Fruit fly (Drosophila melanogaster) whole organism, wandering third instar larva: ENCODE data around the gene r.
A peak's percentile ranks its signal among the peaks of the same experiment; 100 is the strongest.

Experiments used
- CG9705 ChIP-seq: fragments of 200-800 bp; sonication (Bioruptor generic); optimal IDR thresholded peaks from 2 replicates; lab custom pipeline; 2018; ENCODE audit warnings: missing biosample characterization, mild to moderate bottlenecking, missing genetic modification characterization
- Dif ChIP-seq: fragments of 200-275, 200-300 bp; sonication (Bioruptor generic); optimal IDR thresholded peaks from 2 replicates; lab custom pipeline; 2018; ENCODE audit warnings: missing biosample characterization, missing genetic modification characterization; ENCODE audit not compliant: partially characterized antibody
- GATAd ChIP-seq: sonication (Bioruptor generic); optimal IDR thresholded peaks from 2 replicates; lab custom pipeline; 2016; ENCODE audit warnings: missing biosample characterization, missing genetic modification characterization
- Hnf4 ChIP-seq: fragments of 200-800 bp; sonication (Bioruptor generic); optimal IDR thresholded peaks from 2 replicates; lab custom pipeline; 2016; ENCODE audit warnings: missing biosample characterization, mild to moderate bottlenecking, missing genetic modification characterization
- N ChIP-seq: fragments of >200 bp; optimal IDR thresholded peaks from 2 replicates; lab custom pipeline; 2018; ENCODE audit warnings: missing biosample characterization, missing external identifiers, missing genetic modification characterization
- dl ChIP-seq, 2 experiments: fragments of 175-275, 200-275 bp in 1 of 2; fragments of 200-275 bp in 1 of 2; sonication (Bioruptor generic); optimal IDR thresholded peaks; lab custom pipeline; 2018; ENCODE audit warnings: mild to moderate bottlenecking in 2 of 2, missing biosample characterization in 2 of 2, missing genetic modification characterization in 2 of 2, moderate library complexity in 2 of 2; ENCODE audit not compliant: partially characterized antibody in 2 of 2, insufficient read depth in 1 of 2
- fru ChIP-seq: fragments of 200-800 bp; sonication (Bioruptor generic); optimal IDR thresholded peaks from 3 replicates; lab custom pipeline; 2016; ENCODE audit warnings: missing biosample characterization, mild to moderate bottlenecking, missing genetic modification characterization
- h ChIP-seq: fragments of 200-800 bp; sonication (Bioruptor generic); optimal IDR thresholded peaks from 3 replicates; lab custom pipeline; 2016; ENCODE audit warnings: missing biosample characterization, mild to moderate bottlenecking, missing genetic modification characterization
- jim ChIP-seq: fragments of 175-275, 200-325 bp; sonication (Bioruptor generic); optimal IDR thresholded peaks from 2 replicates; lab custom pipeline; 2016; ENCODE audit warnings: missing biosample characterization, mild to moderate bottlenecking, missing genetic modification characterization
- lola ChIP-seq: fragments of >200 bp; optimal IDR thresholded peaks from 2 replicates; lab custom pipeline; 2017; ENCODE audit warnings: missing biosample characterization, missing genetic modification characterization
- pan ChIP-seq: fragments of >200 bp; optimal IDR thresholded peaks from 2 replicates; lab custom pipeline; 2017
- rgr ChIP-seq: fragments of 200-800 bp; sonication (Bioruptor generic); optimal IDR thresholded peaks from 3 replicates; lab custom pipeline; 2016; ENCODE audit warnings: missing biosample characterization, mild to moderate bottlenecking, missing genetic modification characterization

DNA sequence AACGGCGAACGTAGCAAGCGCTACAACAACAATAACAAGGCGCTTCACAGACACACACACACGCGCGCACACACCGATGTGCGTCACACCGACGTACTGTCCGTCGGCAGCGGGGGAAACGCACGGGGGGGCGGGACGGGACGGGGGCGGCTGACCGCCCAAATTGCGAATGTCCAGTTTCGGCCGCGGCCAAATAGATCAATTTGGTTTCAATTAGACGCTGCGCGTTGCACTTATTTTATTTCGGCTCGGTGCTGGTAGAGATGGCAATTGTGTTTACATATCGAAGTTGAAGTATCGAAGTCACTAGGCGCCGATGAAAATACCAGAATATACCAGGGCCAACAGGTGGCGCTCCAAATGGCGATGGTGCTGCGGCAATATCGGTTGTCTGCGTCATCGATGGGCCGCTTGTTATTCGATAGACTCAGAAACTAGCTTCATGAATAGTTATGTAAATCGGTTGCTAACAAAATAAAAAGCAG lies 18.0 kb upstream of the r start, which contains the start of gene Rok:
- TF ChIP-seq Dif (GFP tag; lab: Kevin White, UChicago) (no peak), rgr (no peak), lola (GFP tag; lab: Kevin White, UChicago) (no peak), fru (GFP tag; lab: Kevin White, UChicago) (no peak), h (GFP tag; lab: Kevin White, UChicago) (no peak), CG9705 (GFP tag; lab: Kevin White, UChicago) (no peak), N (GFP tag; lab: Kevin White, UChicago) (peak; percentile 84), pan (no peak), jim (GFP tag; lab: Kevin White, UChicago) (no peak), dl (GFP tag; optimal IDR thresholded peaks at IDR 0.05; lab: Kevin White, UChicago; ENCODE audit: insufficient read depth in 1 of 2, partially characterized antibody in 2 of 2) (no peak), GATAd (GFP tag; lab: Kevin White, UChicago) (no peak), Hnf4 (GFP tag; lab: Kevin White, UChicago) (no peak)
